Fruit fly (Drosophila melanogaster) whole organism, embryonic: ENCODE data around the gene CG7465.

Source experiments
- CG10147 ChIP-seq: fragments of 200-800 bp; sonication (Bioruptor generic); optimal IDR thresholded peaks from 2 replicates; lab custom pipeline; 2019; ENCODE audit warnings: missing biosample characterization, mild to moderate bottlenecking, missing genetic modification characterization, moderate library complexity
- CG12659 ChIP-seq: fragments of 200-800 bp; sonication (Bioruptor generic); optimal IDR thresholded peaks from 3 replicates; lab custom pipeline; 2017; ENCODE audit warnings: mild to moderate bottlenecking, missing biosample characterization, missing genetic modification reagents, missing genetic modification characterization
- CG12769 ChIP-seq: fragments of 200-800 bp; sonication (Bioruptor generic); optimal IDR thresholded peaks from 2 replicates; lab custom pipeline; 2019; ENCODE audit warnings: missing biosample characterization, mild to moderate bottlenecking, missing genetic modification characterization, moderate library complexity
- CG13894 ChIP-seq: fragments of 200-800 bp; sonication (Bioruptor generic); optimal IDR thresholded peaks from 3 replicates; lab custom pipeline; 2018; ENCODE audit warnings: missing biosample characterization, mild to moderate bottlenecking, missing genetic modification characterization, moderate library complexity
- CG14014 ChIP-seq: fragments of 200-800 bp; sonication (Bioruptor generic); IDR thresholded peaks from 2 replicates; pipeline ENCODE4 v1.3.6; 2022; ENCODE audit warnings: missing biosample characterization, missing genetic modification characterization
- CG14441 ChIP-seq: fragments of 200-800 bp; sonication (Bioruptor generic); IDR thresholded peaks from 2 replicates; pipeline ENCODE4 v1.3.6; 2022; ENCODE audit warnings: missing biosample characterization, missing genetic modification characterization
- CG14667 ChIP-seq: fragments of 200-800 bp; sonication (Bioruptor generic); IDR thresholded peaks from 2 replicates; pipeline ENCODE4 v1.3.6; 2022; ENCODE audit warnings: missing biosample characterization, missing genetic modification characterization
- CG15269 ChIP-seq: fragments of 200-800 bp; sonication (Bioruptor generic); optimal IDR thresholded peaks from 2 replicates; lab custom pipeline; 2018; ENCODE audit warnings: missing biosample characterization, mild to moderate bottlenecking, missing genetic modification characterization, moderate library complexity
- CG17568 ChIP-seq: fragments of 200-800 bp; sonication (Bioruptor generic); optimal IDR thresholded peaks from 2 replicates; lab custom pipeline; 2018; ENCODE audit warnings: missing biosample characterization, mild to moderate bottlenecking, missing genetic modification characterization, moderate library complexity
- CG2116 ChIP-seq: fragments of 200-800 bp; sonication (Bioruptor generic); optimal IDR thresholded peaks from 3 replicates; lab custom pipeline; 2018; ENCODE audit warnings: missing biosample characterization, mild to moderate bottlenecking, missing genetic modification characterization
- CG2889 ChIP-seq: fragments of 200-800 bp; sonication (Bioruptor generic); IDR thresholded peaks from 3 replicates; pipeline ENCODE4 v1.3.6; 2022; ENCODE audit warnings: missing biosample characterization, missing genetic modification characterization
- CG33213 ChIP-seq: fragments of 200-800 bp; sonication (Bioruptor generic); optimal IDR thresholded peaks from 3 replicates; lab custom pipeline; 2016; ENCODE audit warnings: missing biosample characterization, missing genetic modification characterization
- CG8089 ChIP-seq: fragments of 200-800 bp; sonication (Bioruptor generic); optimal IDR thresholded peaks from 3 replicates; lab custom pipeline; 2016; ENCODE audit warnings: missing biosample characterization, missing genetic modification characterization
- Dbx ChIP-seq: fragments of 200-800 bp; sonication (Bioruptor generic); IDR thresholded peaks from 3 replicates; pipeline ENCODE4 v1.3.6; 2022; ENCODE audit warnings: missing biosample characterization, missing genetic modification characterization
- Mrtf ChIP-seq: fragments of 200-800 bp; sonication (Bioruptor generic); IDR thresholded peaks from 3 replicates; pipeline ENCODE4 v1.3.6; 2022; ENCODE audit warnings: missing biosample characterization, missing genetic modification characterization
- ato ChIP-seq: fragments of 200-800 bp; sonication (Bioruptor generic); IDR thresholded peaks from 2 replicates; pipeline ENCODE4 v1.3.6; 2022; ENCODE audit warnings: missing biosample characterization, missing genetic modification characterization; ENCODE audit not compliant: partially characterized antibody
- bsh ChIP-seq, 2 experiments: fragments of 200-800 bp; sonication (Bioruptor generic); optimal IDR thresholded peaks; 2 replicates each; lab custom pipeline; 2017 to 2018; ENCODE audit warnings: mild to moderate bottlenecking in 2 of 2, missing biosample characterization in 2 of 2, missing genetic modification characterization in 2 of 2, moderate library complexity in 1 of 2
- ci ChIP-seq: fragments of 200-800 bp; sonication (Bioruptor generic); IDR thresholded peaks from 3 replicates; pipeline ENCODE4 v1.3.6; 2022; ENCODE audit warnings: missing biosample characterization, missing genetic modification characterization
- dmrt99B ChIP-seq: fragments of 200-800 bp; sonication (Bioruptor generic); optimal IDR thresholded peaks from 2 replicates; lab custom pipeline; 2018; ENCODE audit warnings: missing biosample characterization, mild to moderate bottlenecking, missing genetic modification characterization, moderate library complexity
- dysf ChIP-seq: fragments of 200-800 bp; sonication (Bioruptor generic); IDR thresholded peaks from 3 replicates; pipeline ENCODE4 v1.3.6; 2022; ENCODE audit warnings: missing biosample characterization, missing genetic modification characterization
- en ChIP-seq: fragments of 200-800 bp; sonication (Bioruptor generic); optimal IDR thresholded peaks from 2 replicates; lab custom pipeline; 2016; ENCODE audit warnings: missing biosample characterization, missing genetic modification characterization
- gem ChIP-seq: fragments of 200-800 bp; sonication (Bioruptor generic); optimal IDR thresholded peaks from 2 replicates; lab custom pipeline; 2019; ENCODE audit warnings: missing biosample characterization, mild to moderate bottlenecking, missing genetic modification characterization, moderate library complexity
- gt ChIP-seq: fragments of 200-800 bp; sonication (Bioruptor generic); IDR thresholded peaks from 2 replicates; pipeline ENCODE4 v1.3.6; 2022; ENCODE audit warnings: missing biosample characterization, missing genetic modification characterization
- ind ChIP-seq: fragments of 200-800 bp; sonication (Bioruptor generic); optimal IDR thresholded peaks from 3 replicates; lab custom pipeline; 2016; ENCODE audit warnings: missing biosample characterization, missing genetic modification characterization
- nau ChIP-seq: fragments of 200-800 bp; sonication (Bioruptor generic); optimal IDR thresholded peaks from 3 replicates; lab custom pipeline; 2017; ENCODE audit warnings: missing biosample characterization, mild to moderate bottlenecking, missing genetic modification characterization, missing genetic modification reagents
- org-1 ChIP-seq: fragments of 200-800 bp; sonication (Bioruptor generic); optimal IDR thresholded peaks from 2 replicates; lab custom pipeline; 2017; ENCODE audit warnings: missing biosample characterization, missing genetic modification characterization
- prd ChIP-seq, 3 experiments: fragments of >200 bp in 2 of 3; fragments of 200-800 bp in 1 of 3; sonication (Bioruptor generic) in 1 of 3; optimal IDR thresholded peaks in 2 of 3; IDR thresholded peaks in 1 of 3; 2 replicates in 2 of 3; 3 replicates in 1 of 3; pipeline versions ENCODE4 v1.3.6 to Lab custom; 2017 to 2022; ENCODE audit warnings: missing biosample characterization in 1 of 3, missing genetic modification characterization in 1 of 3

CG7465 gene

DNA sequence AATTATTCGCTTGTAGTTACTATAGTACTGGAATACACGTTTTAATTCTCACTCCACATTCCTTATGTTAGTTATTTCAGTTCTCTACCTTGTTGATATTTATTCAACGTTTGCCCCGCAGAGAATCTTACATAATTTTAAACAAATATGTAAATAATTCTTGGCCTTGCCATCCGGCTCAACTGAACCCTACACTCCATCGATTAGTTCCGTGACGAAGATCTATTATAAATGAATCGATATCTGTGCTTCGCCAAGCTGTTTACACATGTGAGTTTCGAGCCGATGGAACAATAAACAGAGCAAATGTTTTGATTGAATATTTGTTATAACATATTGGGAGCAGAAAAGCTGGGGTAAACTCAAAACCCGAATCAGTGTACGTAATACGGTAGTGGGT lies 41.7 kb downstream of the CG7465 start (continued):
- TF ChIP-seq prd (optimal IDR thresholded peaks at IDR 0.05; lab: Kevin White, UChicago) (no peak), prd (GFP tag; IDR thresholded peaks at IDR 0.05; lab: Robert Waterston, UW) (no peak), ato (GFP tag; lab: Robert Waterston, UW) (no peak), CG8089 (GFP tag; lab: Kevin White, UChicago) (peak; percentile 5), en (no peak), gt (GFP tag; lab: Robert Waterston, UW) (no peak), CG15269 (tag; lab: Kevin White, UChicago) (peak; percentile 27), bsh (GFP tag; optimal IDR thresholded peaks at IDR 0.05; lab: Kevin White, UChicago) (no peak), gem (peak; percentile 29), CG12659 (peak; percentile 4), CG14014 (GFP tag; lab: Robert Waterston, UW) (peak; percentile 41; the same call in 1 of the 2 replicates), ind (GFP tag; lab: Kevin White, UChicago) (no peak), CG14441 (GFP tag; lab: Robert Waterston, UW) (peak; percentile 34; the same call in 1 of the 2 replicates), org-1 (GFP tag; lab: Kevin White, UChicago) (peak; percentile 20), dmrt99B (tag; lab: Kevin White, UChicago) (peak; percentile 17), CG10147 (peak; percentile 13), CG17568 (GFP tag; lab: Kevin White, UChicago) (peak; percentile 63), CG14667 (GFP tag; lab: Robert Waterston, UW) (peak; percentile 15; the same call in 1 of the 2 replicates), Dbx (peak; percentile 67), CG33213 (GFP tag; lab: Kevin White, UChicago) (peak; percentile 31), ci (no peak), CG12769 (tag; lab: Kevin White, UChicago) (peak; percentile 81), CG2116 (GFP tag; lab: Kevin White, UChicago) (no peak), dysf (peak; percentile 63; the same call in 1 of the 3 replicates), CG2889 (GFP tag; lab: Robert Waterston, UW) (no peak), CG13894 (tag; lab: Kevin White, UChicago) (peak; percentile 30), nau (GFP tag; lab: Kevin White, UChicago) (peak; percentile 47), Mrtf (GFP tag; lab: Robert Waterston, UW) (no peak)
